Worm (Caenorhabditis elegans) whole organism, midembryonic: ENCODE data around the gene C25H3.15.

ENCODE experiments used
- T22C8.4 ChIP-seq: fragments of 200-800 bp; sonication (Bioruptor generic); IDR thresholded peaks from 2 replicates; pipeline ENCODE4 v1.3.6; 2022; ENCODE audit warnings: missing genetic modification characterization, missing compliant biosample characterization
- flt-1 ChIP-seq: fragments of 200-800 bp; sonication (Bioruptor generic); IDR thresholded peaks from 2 replicates; pipeline ENCODE4 v1.3.6; 2022; ENCODE audit warnings: missing genetic modification characterization, missing compliant biosample characterization

DNA sequence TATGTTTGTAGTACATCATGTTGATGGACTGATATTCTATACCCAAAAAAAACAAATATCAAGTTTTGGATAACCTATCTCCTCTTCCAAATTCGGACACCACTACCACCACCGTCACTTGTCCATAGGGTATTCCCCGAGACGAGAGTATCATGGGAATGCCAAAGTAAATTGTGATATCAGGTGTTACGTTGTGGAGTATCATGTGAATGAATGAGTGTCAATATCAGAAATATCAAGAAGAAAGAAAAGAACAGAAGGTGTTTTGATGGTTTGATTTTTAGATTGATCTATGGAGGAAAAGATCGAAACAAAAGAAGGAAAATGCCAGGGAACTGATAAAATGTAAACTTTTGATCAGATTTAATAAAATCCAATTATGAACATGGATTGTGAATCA lies 33.1 kb downstream of the C25H3.15 start:
- TF ChIP-seq flt-1 (no peak), T22C8.4 (no peak)
